Worm (Caenorhabditis elegans) whole organism, L4/young adult: Measurements from ENCODE around the gene K01D12.8.

Experiments used
- W03F9.2 ChIP-seq: fragments of 150-350 bp; optimal IDR thresholded peaks from 2 replicates; lab custom pipeline; 2014; ENCODE audit warnings: missing biosample characterization, missing genetic modification characterization
- him-1 ChIP-seq: sonication (generic microtip); optimal IDR thresholded peaks from 2 replicates; lab custom pipeline; 2016; ENCODE audit warnings: missing genotype, missing genetic modification reagents, missing genetic modification characterization, missing compliant biosample characterization

DNA sequence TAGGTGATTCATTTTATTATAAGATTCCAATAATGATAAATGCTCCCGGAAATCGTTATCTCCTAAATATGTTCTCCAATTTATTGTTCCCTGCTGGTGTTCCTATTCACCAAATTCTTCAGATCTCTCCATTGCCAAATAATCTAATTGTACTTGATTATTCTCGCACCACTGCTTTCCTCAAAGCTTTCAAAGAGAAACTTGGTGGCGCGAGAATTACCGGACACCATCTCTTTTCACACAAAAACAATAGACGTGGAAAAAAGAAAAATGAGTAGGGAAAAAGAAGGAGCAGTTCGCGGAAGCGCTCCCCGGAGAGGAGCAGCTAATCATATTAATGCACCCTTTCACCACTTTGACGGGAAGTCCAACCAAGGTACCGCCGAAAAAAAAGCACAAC is 18.9 kb downstream of the K01D12.8 start:
- TF ChIP-seq him-1 (tag; lab: Kevin White, UChicago) (no peak), W03F9.2 (tag; lab: Kevin White, UChicago) (no peak)
